Worm (Caenorhabditis elegans) whole organism, L2 larva: ENCODE results near the gene tofu-6.

Experiments used
- C34F6.9 ChIP-seq: fragments of 150-350 bp; optimal IDR thresholded peaks from 2 replicates; lab custom pipeline; 2014; ENCODE audit warnings: missing biosample characterization, missing genetic modification characterization
- F13H6.1 ChIP-seq: sonication (generic microtip); optimal IDR thresholded peaks from 2 replicates; lab custom pipeline; 2016; ENCODE audit warnings: missing genetic modification characterization, missing compliant biosample characterization
- R02D3.7 ChIP-seq: fragments of 150-350 bp; optimal IDR thresholded peaks from 2 replicates; lab custom pipeline; 2014; ENCODE audit warnings: missing biosample characterization, missing genetic modification characterization
- ZK546.5 ChIP-seq: sonication (generic microtip); optimal IDR thresholded peaks from 2 replicates; lab custom pipeline; 2017; ENCODE audit warnings: missing biosample characterization, missing genetic modification characterization
- alr-1 ChIP-seq: fragments of 150-350 bp; optimal IDR thresholded peaks from 2 replicates; lab custom pipeline; 2014; ENCODE audit warnings: missing biosample characterization, missing genetic modification characterization
- aly-2 ChIP-seq: fragments of 150-350 bp; optimal IDR thresholded peaks from 2 replicates; lab custom pipeline; 2014; ENCODE audit warnings: missing biosample characterization, missing genetic modification characterization
- ceh-16 ChIP-seq: fragments of 150-350 bp; optimal IDR thresholded peaks from 2 replicates; lab custom pipeline; 2014; ENCODE audit warnings: missing biosample characterization, missing genetic modification characterization
- ceh-82 ChIP-seq: fragments of 150-350 bp; optimal IDR thresholded peaks from 2 replicates; lab custom pipeline; 2014; ENCODE audit warnings: missing biosample characterization, missing genetic modification characterization
- crh-2 ChIP-seq: sonication (generic microtip); optimal IDR thresholded peaks from 2 replicates; lab custom pipeline; 2017; ENCODE audit warnings: missing biosample characterization, missing genetic modification characterization
- dmd-4 ChIP-seq: sonication (generic microtip); optimal IDR thresholded peaks from 2 replicates; lab custom pipeline; 2017; ENCODE audit warnings: missing biosample characterization, missing genetic modification characterization
- egl-27 ChIP-seq: sonication (generic microtip); optimal IDR thresholded peaks from 3 replicates; lab custom pipeline; 2017; ENCODE audit warnings: missing biosample characterization, missing genetic modification reagents, missing genetic modification characterization
- elt-1 ChIP-seq: fragments of 150-350 bp; optimal IDR thresholded peaks from 2 replicates; lab custom pipeline; 2014; ENCODE audit warnings: missing biosample characterization, missing genetic modification characterization
- elt-3 ChIP-seq: sonication (generic microtip); optimal IDR thresholded peaks from 2 replicates; lab custom pipeline; 2017; ENCODE audit warnings: missing biosample characterization, missing genetic modification characterization
- fos-1 ChIP-seq: fragments of 150-350 bp; optimal IDR thresholded peaks from 2 replicates; lab custom pipeline; 2014; ENCODE audit warnings: missing biosample characterization, missing genetic modification characterization
- gmeb-1 ChIP-seq: fragments of 150-350 bp; optimal IDR thresholded peaks from 2 replicates; lab custom pipeline; 2014; ENCODE audit warnings: missing biosample characterization, missing genetic modification characterization
- lin-11 ChIP-seq: fragments of 150-350 bp; sonication (generic microtip); optimal IDR thresholded peaks from 2 replicates; lab custom pipeline; 2014; ENCODE audit warnings: missing biosample characterization, missing genetic modification characterization, inconsistent platforms, mixed read lengths
- lin-13 ChIP-seq: fragments of 150-350 bp; optimal IDR thresholded peaks from 2 replicates; lab custom pipeline; 2014; ENCODE audit warnings: missing biosample characterization, missing genetic modification reagents, missing genetic modification characterization
- lin-39 ChIP-seq: fragments of 150-350 bp; optimal IDR thresholded peaks from 2 replicates; lab custom pipeline; 2014; ENCODE audit warnings: missing biosample characterization, missing genetic modification reagents, missing genetic modification characterization
- lsy-2 ChIP-seq, 2 experiments: fragments of 150-350 bp in 1 of 2; sonication (generic microtip) in 1 of 2; optimal IDR thresholded peaks; 2 replicates each; lab custom pipeline; 2014 to 2017; ENCODE audit warnings: missing biosample characterization in 2 of 2, missing genetic modification characterization in 2 of 2
- mab-5 ChIP-seq: fragments of 150-350 bp; optimal IDR thresholded peaks from 2 replicates; lab custom pipeline; 2014; ENCODE audit warnings: missing biosample characterization, missing genetic modification characterization
- mbf-1 ChIP-seq: sonication (generic microtip); optimal IDR thresholded peaks from 2 replicates; lab custom pipeline; 2017; ENCODE audit warnings: missing biosample characterization, missing genetic modification characterization
- mdl-1 ChIP-seq, 2 experiments: fragments of 150-350 bp in 1 of 2; sonication (generic microtip) in 1 of 2; optimal IDR thresholded peaks; 2 replicates each; lab custom pipeline; 2017; ENCODE audit warnings: missing biosample characterization in 2 of 2, missing genetic modification characterization in 2 of 2
- nhr-10 ChIP-seq: sonication (generic microtip); optimal IDR thresholded peaks from 2 replicates; lab custom pipeline; 2017; ENCODE audit warnings: missing biosample characterization, missing genetic modification characterization
- nhr-11 ChIP-seq: fragments of 150-350 bp; optimal IDR thresholded peaks from 2 replicates; lab custom pipeline; 2014; ENCODE audit warnings: missing biosample characterization, missing genetic modification characterization
- nhr-12 ChIP-seq: fragments of 150-350 bp; optimal IDR thresholded peaks from 2 replicates; lab custom pipeline; 2014; ENCODE audit warnings: missing biosample characterization, missing genetic modification characterization
- nhr-129 ChIP-seq: fragments of 150-350 bp; optimal IDR thresholded peaks from 2 replicates; lab custom pipeline; 2014; ENCODE audit warnings: missing biosample characterization, missing genetic modification characterization
- nhr-23 ChIP-seq: fragments of 150-350 bp; optimal IDR thresholded peaks from 2 replicates; lab custom pipeline; 2014; ENCODE audit warnings: missing biosample characterization, missing genetic modification reagents, missing genetic modification characterization
- nhr-237 ChIP-seq: fragments of 150-350 bp; optimal IDR thresholded peaks from 2 replicates; lab custom pipeline; 2014; ENCODE audit warnings: missing biosample characterization, missing genetic modification characterization
- nhr-25 ChIP-seq: fragments of 150-350 bp; sonication (generic microtip); optimal IDR thresholded peaks from 3 replicates; lab custom pipeline; 2014; ENCODE audit warnings: missing biosample characterization, missing genetic modification characterization
- nhr-77 ChIP-seq: fragments of 150-350 bp; optimal IDR thresholded peaks from 2 replicates; lab custom pipeline; 2014; ENCODE audit warnings: missing biosample characterization, missing genetic modification characterization
- sem-4 ChIP-seq: fragments of 150-350 bp; optimal IDR thresholded peaks from 2 replicates; lab custom pipeline; 2014; ENCODE audit warnings: missing biosample characterization, missing genetic modification reagents, missing genetic modification characterization
- skn-1 ChIP-seq: sonication (generic microtip); optimal IDR thresholded peaks from 2 replicates; lab custom pipeline; 2017; ENCODE audit warnings: missing biosample characterization, missing genetic modification characterization
- snpc-4 ChIP-seq: fragments of 150-350 bp; optimal IDR thresholded peaks from 2 replicates; lab custom pipeline; 2014; ENCODE audit warnings: missing biosample characterization, missing genetic modification characterization
- unc-39 ChIP-seq: fragments of 150-350 bp; optimal IDR thresholded peaks from 2 replicates; lab custom pipeline; 2014; ENCODE audit warnings: missing biosample characterization, missing genetic modification characterization
- unc-62 ChIP-seq: fragments of 150-350 bp; optimal IDR thresholded peaks from 2 replicates; lab custom pipeline; 2014; ENCODE audit warnings: missing biosample characterization, missing genetic modification reagents, missing genetic modification characterization
- zag-1 ChIP-seq: fragments of 150-350 bp; optimal IDR thresholded peaks from 2 replicates; lab custom pipeline; 2014; ENCODE audit warnings: missing biosample characterization, missing genetic modification characterization
- ztf-1 ChIP-seq: fragments of 200-800 bp; sonication (Bioruptor generic); conservative IDR thresholded peaks from 2 replicates; pipeline ENCODE4 v1.3.6; 2022; ENCODE audit warnings: missing genetic modification characterization, missing compliant biosample characterization
- ztf-11 ChIP-seq: sonication (generic microtip); optimal IDR thresholded peaks from 2 replicates; lab custom pipeline; 2017; ENCODE audit warnings: missing biosample characterization, missing genetic modification characterization

tofu-6 gene

ce11 chrII:5429522-5430257 lies 8.6 kb downstream of the tofu-6 start, which contains the start of the genes F07F6.4 and F07F6.2:
TSS of gene F07F6.4 (minus strand) at chrII:5429572.
TSS of gene F07F6.2 (plus strand) at chrII:5430207.
- TF ChIP-seq lsy-2 (tag; optimal IDR thresholded peaks at IDR 0.05; lab: Kevin White, UChicago): peak in 1 of 2 experiments; percentile 58
- peak; percentile 8 for TF ChIP-seq nhr-129
- TF ChIP-seq nhr-11 (tag; lab: Kevin White, UChicago): no peak
- TF ChIP-seq ceh-16 (tag; lab: Kevin White, UChicago): no peak
- TF ChIP-seq lin-13 (GFP tag; lab: Kevin White, UChicago): peak; percentile 5
- TF ChIP-seq C34F6.9 (tag; lab: Kevin White, UChicago): peak; percentile 59
- TF ChIP-seq crh-2 (tag; lab: Kevin White, UChicago): peak; percentile 88
- TF ChIP-seq skn-1 (tag; lab: Kevin White, UChicago): no peak

ce11 chrII:5433069-5433468 lies 12.0 kb downstream of the tofu-6 start, which contains the start of gene srx-114:
TSS of gene srx-114 (minus strand) at chrII:5433169.
- TF ChIP-seq snpc-4 (tag; lab: Kevin White, UChicago) (no peak), nhr-25 (tag; lab: Kevin White, UChicago) (no peak), nhr-11 (tag; lab: Kevin White, UChicago) (no peak), mbf-1 (tag; lab: Kevin White, UChicago) (no peak), sem-4 (tag; lab: Kevin White, UChicago) (no peak), nhr-77 (tag; lab: Kevin White, UChicago) (no peak), unc-39 (no peak), egl-27 (tag; lab: Kevin White, UChicago) (no peak), elt-3 (tag; lab: Kevin White, UChicago) (no peak), gmeb-1 (no peak)

DNA sequence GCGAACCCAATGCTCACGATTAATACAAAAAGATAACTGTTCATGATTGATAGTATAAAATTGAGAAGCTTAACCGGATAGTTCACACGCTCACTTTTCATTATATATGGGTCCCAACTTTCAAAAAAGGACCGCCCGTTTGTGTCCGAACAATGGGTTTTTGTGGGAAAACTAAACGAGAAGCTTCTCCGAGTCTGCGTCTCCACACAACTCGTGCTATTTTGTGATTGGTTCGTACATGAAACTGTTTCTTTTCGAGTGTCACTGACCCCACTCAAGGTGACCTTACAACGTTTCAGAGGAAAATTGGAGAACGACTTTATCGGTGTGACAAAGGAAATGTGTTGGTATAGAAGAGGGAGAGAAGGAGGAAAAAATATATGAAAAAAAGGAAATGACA lies 15.8 kb downstream of the tofu-6 start, which contains the start of gene dct-5:
Gene dct-5, minus strand, starts transcription at position 101 of the 400 bp plus-strand sequence.
- TF ChIP-seq mdl-1 (tag; optimal IDR thresholded peaks at IDR 0.05; lab: Kevin White, UChicago) (no peak), nhr-129 (no peak), elt-1 (no peak), ztf-11 (tag; lab: Kevin White, UChicago) (no peak)

- TF ChIP-seq nhr-12 (no peak), elt-3 (tag; lab: Kevin White, UChicago) (no peak), unc-62 (GFP tag; lab: Kevin White, UChicago) (no peak), mab-5 (tag; lab: Kevin White, UChicago) (no peak), aly-2 (tag; lab: Kevin White, UChicago) (no peak), zag-1 (tag; lab: Kevin White, UChicago) (no peak), ztf-11 (tag; lab: Kevin White, UChicago) (no peak), nhr-77 (tag; lab: Kevin White, UChicago) (no peak), mbf-1 (tag; lab: Kevin White, UChicago) (no peak), alr-1 (tag; lab: Kevin White, UChicago) (no peak), ZK546.5 (tag; lab: Kevin White, UChicago) (no peak), nhr-23 (no peak), lin-11 (tag; lab: Kevin White, UChicago) (no peak), C34F6.9 (tag; lab: Kevin White, UChicago) (no peak), nhr-25 (tag; lab: Kevin White, UChicago) (no peak), snpc-4 (tag; lab: Kevin White, UChicago) (no peak), nhr-10 (tag; lab: Kevin White, UChicago) (no peak), gmeb-1 (no peak), ztf-1 (GFP tag; lab: Robert Waterston, UW) (no peak), F13H6.1 (tag; lab: Kevin White, UChicago) (no peak)
- TF ChIP-seq, all 48 proteins: peak for 0
Observed at ce11 chrII:5437586-5437985, 16.5 kb downstream of the tofu-6 start, which contains the start of gene F07F6.1. TSS of gene F07F6.1 (plus strand) at chrII:5437886.

DNA sequence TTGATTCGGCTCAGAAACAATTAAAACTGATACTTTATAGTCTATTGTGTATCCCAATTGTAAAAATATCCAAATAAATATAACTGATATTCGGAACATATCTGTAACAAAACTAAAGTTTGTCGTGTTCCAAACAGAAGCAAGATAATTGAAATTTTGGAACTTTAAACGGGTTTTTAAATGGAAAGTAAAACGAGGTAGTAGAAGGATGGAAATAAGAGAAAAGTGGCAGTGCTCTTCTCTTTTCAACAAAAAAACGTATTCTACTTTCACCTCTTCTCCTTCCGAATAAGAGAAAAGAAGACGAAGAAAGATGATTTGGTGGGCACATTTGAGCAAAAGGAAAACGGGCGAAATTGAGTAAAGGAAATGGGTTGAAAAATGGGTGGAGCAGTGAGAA lies 25.5 kb downstream of the tofu-6 start, which contains the start of gene nmr-1:
Gene nmr-1, minus strand, starts transcription at position 101 of the 400 bp plus-strand sequence.
- TF ChIP-seq F13H6.1 (tag; lab: Kevin White, UChicago) (no peak), ceh-82 (no peak), nhr-25 (tag; lab: Kevin White, UChicago) (no peak), mdl-1 (tag; optimal IDR thresholded peaks at IDR 0.05; lab: Kevin White, UChicago) (no peak), lin-13 (GFP tag; lab: Kevin White, UChicago) (no peak), lsy-2 (tag; optimal IDR thresholded peaks at IDR 0.05; lab: Kevin White, UChicago) (no peak), lin-39 (tag; lab: Kevin White, UChicago) (no peak), R02D3.7 (tag; lab: Kevin White, UChicago) (no peak), dmd-4 (tag; lab: Kevin White, UChicago) (no peak), lin-11 (tag; lab: Kevin White, UChicago) (no peak), zag-1 (tag; lab: Kevin White, UChicago) (no peak), gmeb-1 (no peak), nhr-237 (tag; lab: Kevin White, UChicago) (no peak), aly-2 (tag; lab: Kevin White, UChicago) (no peak), egl-27 (tag; lab: Kevin White, UChicago) (no peak), C34F6.9 (tag; lab: Kevin White, UChicago) (no peak), sem-4 (tag; lab: Kevin White, UChicago) (no peak), fos-1 (no peak), nhr-23 (no peak)
